Fruit fly (Drosophila melanogaster) whole organism, embryonic: ENCODE data around the gene goe.

Experiments used
- ATbp ChIP-seq: fragments of 200-800 bp; sonication (Bioruptor generic); optimal IDR thresholded peaks from 2 replicates; lab custom pipeline; 2017; ENCODE audit warnings: missing biosample characterization, mild to moderate bottlenecking, missing genetic modification characterization, missing genetic modification reagents
- Asciz ChIP-seq: fragments of 200-800 bp; sonication (Bioruptor generic); optimal IDR thresholded peaks from 2 replicates; lab custom pipeline; 2017; ENCODE audit warnings: missing biosample characterization, mild to moderate bottlenecking, missing genetic modification characterization, missing genetic modification reagents
- B-H2 ChIP-seq: fragments of 200-800 bp; sonication (Bioruptor generic); optimal IDR thresholded peaks from 2 replicates; lab custom pipeline; 2018; ENCODE audit warnings: missing biosample characterization, mild to moderate bottlenecking, missing genetic modification characterization
- CG10321 ChIP-seq: fragments of 200-800 bp; sonication (Bioruptor generic); IDR thresholded peaks from 2 replicates; pipeline ENCODE4 v1.3.6; 2022; ENCODE audit warnings: missing biosample characterization, missing genetic modification characterization
- CG10565 ChIP-seq: fragments of 200-800 bp; sonication (Bioruptor generic); optimal IDR thresholded peaks from 3 replicates; lab custom pipeline; 2016; ENCODE audit warnings: missing biosample characterization, mild to moderate bottlenecking, missing genetic modification characterization
- CG11456 ChIP-seq: fragments of 200-800 bp; sonication (Bioruptor generic); IDR thresholded peaks from 3 replicates; pipeline ENCODE4 v1.3.6; 2022; ENCODE audit warnings: missing biosample characterization, missing genetic modification characterization
- CG12769 ChIP-seq: fragments of 200-800 bp; sonication (Bioruptor generic); optimal IDR thresholded peaks from 2 replicates; lab custom pipeline; 2019; ENCODE audit warnings: missing biosample characterization, mild to moderate bottlenecking, missing genetic modification characterization, moderate library complexity
- CG12942 ChIP-seq: fragments of 200-800 bp; sonication (Bioruptor generic); optimal IDR thresholded peaks from 3 replicates; lab custom pipeline; 2016; ENCODE audit warnings: missing biosample characterization, missing genetic modification characterization
- CG13296 ChIP-seq: fragments of 200-800 bp; sonication (Bioruptor generic); optimal IDR thresholded peaks from 3 replicates; lab custom pipeline; 2018; ENCODE audit warnings: missing biosample characterization, mild to moderate bottlenecking, missing genetic modification characterization
- CG14014 ChIP-seq: fragments of 200-800 bp; sonication (Bioruptor generic); IDR thresholded peaks from 2 replicates; pipeline ENCODE4 v1.3.6; 2022; ENCODE audit warnings: missing biosample characterization, missing genetic modification characterization
- CG15601 ChIP-seq: fragments of 200-800 bp; sonication (Bioruptor generic); optimal IDR thresholded peaks from 3 replicates; lab custom pipeline; 2019; ENCODE audit warnings: missing biosample characterization, mild to moderate bottlenecking, missing genetic modification characterization, moderate library complexity
- CG17359 ChIP-seq: fragments of 200-800 bp; sonication (Bioruptor generic); optimal IDR thresholded peaks from 3 replicates; lab custom pipeline; 2018; ENCODE audit warnings: missing biosample characterization, mild to moderate bottlenecking, missing genetic modification characterization, moderate library complexity
- CG17829 ChIP-seq: fragments of 200-800 bp; optimal IDR thresholded peaks from 2 replicates; lab custom pipeline; 2019; ENCODE audit warnings: missing biosample characterization, mild to moderate bottlenecking, missing genetic modification characterization, moderate library complexity
- CG18262 ChIP-seq: fragments of 200-800 bp; optimal IDR thresholded peaks from 3 replicates; lab custom pipeline; 2019; ENCODE audit warnings: missing biosample characterization, mild to moderate bottlenecking, missing genetic modification characterization, moderate library complexity
- CG2202 ChIP-seq: fragments of 200-800 bp; sonication (Bioruptor generic); optimal IDR thresholded peaks from 2 replicates; lab custom pipeline; 2018; ENCODE audit warnings: missing biosample characterization, mild to moderate bottlenecking, missing genetic modification characterization
- CG31388 ChIP-seq: fragments of 200-800 bp; sonication (Bioruptor generic); optimal IDR thresholded peaks from 2 replicates; lab custom pipeline; 2016; ENCODE audit warnings: missing biosample characterization, missing genetic modification characterization
- CG33557 ChIP-seq: fragments of 200-800 bp; sonication (Bioruptor generic); optimal IDR thresholded peaks from 2 replicates; lab custom pipeline; 2019; ENCODE audit warnings: missing biosample characterization, mild to moderate bottlenecking, missing genetic modification characterization, moderate library complexity
- CG3726 ChIP-seq: fragments of 200-800 bp; sonication (Bioruptor generic); IDR thresholded peaks from 3 replicates; pipeline ENCODE4, ENCODE4 v1.3.6; 2022; ENCODE audit warnings: missing biosample characterization, missing genetic modification characterization
- CG4820 ChIP-seq: fragments of 200-800 bp; sonication (Bioruptor generic); optimal IDR thresholded peaks from 3 replicates; lab custom pipeline; 2016; ENCODE audit warnings: missing biosample characterization, missing genetic modification characterization
- CG6765 ChIP-seq: fragments of 200-800 bp; sonication (Bioruptor generic); optimal IDR thresholded peaks from 3 replicates; lab custom pipeline; 2017; ENCODE audit warnings: missing biosample characterization, mild to moderate bottlenecking, missing genetic modification characterization
- CG7839 ChIP-seq: fragments of 200-800 bp; sonication (Bioruptor generic); optimal IDR thresholded peaks from 3 replicates; lab custom pipeline; 2018; ENCODE audit warnings: missing biosample characterization, mild to moderate bottlenecking, missing genetic modification characterization, moderate library complexity
- CG8388 ChIP-seq: fragments of 200-800 bp; sonication (Bioruptor generic); optimal IDR thresholded peaks from 2 replicates; lab custom pipeline; 2019; ENCODE audit warnings: missing biosample characterization, mild to moderate bottlenecking, missing genetic modification characterization, moderate library complexity
- CG8765 ChIP-seq: fragments of 200-800 bp; sonication (Bioruptor generic); IDR thresholded peaks from 2 replicates; pipeline ENCODE4 v1.3.6; 2022; ENCODE audit warnings: missing biosample characterization, missing genetic modification characterization
- D ChIP-seq, 2 experiments: fragments of 200-800 bp in 1 of 2; fragments of >200 bp in 1 of 2; sonication (Bioruptor generic) in 1 of 2; optimal IDR thresholded peaks; 2 replicates in 1 of 2; 3 replicates in 1 of 2; lab custom pipeline; 2017; ENCODE audit warnings: mild to moderate bottlenecking in 1 of 2, missing biosample characterization in 1 of 2, missing genetic modification characterization in 1 of 2, missing genetic modification reagents in 1 of 2
- D19B ChIP-seq: fragments of 200-800 bp; sonication (Bioruptor generic); optimal IDR thresholded peaks from 2 replicates; lab custom pipeline; 2017; ENCODE audit warnings: missing biosample characterization, mild to moderate bottlenecking, missing genetic modification characterization
- Dip3 ChIP-seq: fragments of 200-800 bp; sonication (Bioruptor generic); optimal IDR thresholded peaks from 3 replicates; lab custom pipeline; 2016; ENCODE audit warnings: missing biosample characterization, missing genetic modification characterization
- Dref ChIP-seq: fragments of 200-800 bp; sonication (Bioruptor generic); IDR thresholded peaks from 2 replicates; pipeline ENCODE4 v1.3.6; 2022; ENCODE audit warnings: missing biosample characterization, missing genetic modification characterization
- E2f2 ChIP-seq: fragments of 200-800 bp; sonication (Bioruptor generic); IDR thresholded peaks from 2 replicates; pipeline ENCODE4 v1.3.6; 2022; ENCODE audit warnings: missing biosample characterization, missing genetic modification characterization
- Elba2 ChIP-seq: fragments of 200-800 bp; sonication (Bioruptor generic); optimal IDR thresholded peaks from 3 replicates; lab custom pipeline; 2016; ENCODE audit warnings: missing biosample characterization, missing genetic modification characterization
- Fer1 ChIP-seq: fragments of 200-800 bp; sonication (Bioruptor generic); optimal IDR thresholded peaks from 2 replicates; lab custom pipeline; 2017; ENCODE audit warnings: missing biosample characterization, mild to moderate bottlenecking, missing genetic modification characterization
- Poxn ChIP-seq: fragments of 200-800 bp; sonication (Bioruptor generic); IDR thresholded peaks from 2 replicates; pipeline ENCODE4 v1.3.6; 2022; ENCODE audit warnings: missing biosample characterization, missing genetic modification characterization
- Sox102F ChIP-seq: fragments of 200-800 bp; sonication (Bioruptor generic); optimal IDR thresholded peaks from 2 replicates; lab custom pipeline; 2018; ENCODE audit warnings: missing biosample characterization, mild to moderate bottlenecking, missing genetic modification characterization, moderate library complexity
- Sry-δ ChIP-seq: fragments of 200-800 bp; sonication (Bioruptor generic); optimal IDR thresholded peaks from 2 replicates; lab custom pipeline; 2016; ENCODE audit warnings: missing biosample characterization, missing genetic modification characterization
- Trl ChIP-seq, 3 experiments: fragments of >200 bp in 2 of 3; fragments of 200-800 bp in 1 of 3; sonication (Bioruptor generic) in 1 of 3; optimal IDR thresholded peaks; 2 replicates in 1 of 3; 3 replicates in 2 of 3; lab custom pipeline; 2016 to 2017; ENCODE audit warnings: missing biosample characterization in 1 of 3, missing genetic modification characterization in 1 of 3
- crp ChIP-seq, 2 experiments: fragments of 200-800 bp; sonication (Bioruptor generic); optimal IDR thresholded peaks; 2 replicates in 1 of 2; 3 replicates in 1 of 2; lab custom pipeline; 2017; ENCODE audit warnings: missing biosample characterization in 2 of 2, missing genetic modification characterization in 2 of 2, mild to moderate bottlenecking in 1 of 2, moderate library complexity in 1 of 2
- fd3F ChIP-seq: fragments of 200-800 bp; sonication (Bioruptor generic); optimal IDR thresholded peaks from 2 replicates; lab custom pipeline; 2018; ENCODE audit warnings: missing biosample characterization, mild to moderate bottlenecking, missing genetic modification characterization, moderate library complexity
- ftz-f1 ChIP-seq: fragments of 200-800 bp; sonication (Bioruptor generic); optimal IDR thresholded peaks from 2 replicates; lab custom pipeline; 2016; ENCODE audit warnings: missing biosample characterization, missing genetic modification characterization
- gcm ChIP-seq: fragments of 200-800 bp; sonication (Bioruptor generic); optimal IDR thresholded peaks from 2 replicates; lab custom pipeline; 2019; ENCODE audit warnings: missing biosample characterization, mild to moderate bottlenecking, missing genetic modification characterization, moderate library complexity
- grau ChIP-seq: fragments of 200-800 bp; optimal IDR thresholded peaks from 3 replicates; lab custom pipeline; 2019; ENCODE audit warnings: missing biosample characterization, mild to moderate bottlenecking, missing genetic modification characterization, moderate library complexity
- h ChIP-seq: fragments of >200 bp; optimal IDR thresholded peaks from 2 replicates; lab custom pipeline; 2017
- insv ChIP-seq, 2 experiments: fragments of 200-800 bp; sonication (Bioruptor generic); optimal IDR thresholded peaks; 3 replicates each; lab custom pipeline; 2016 to 2018; ENCODE audit warnings: missing biosample characterization in 2 of 2, missing genetic modification characterization in 2 of 2
- ken ChIP-seq: fragments of 200-800 bp; sonication (Bioruptor generic); IDR thresholded peaks from 3 replicates; pipeline ENCODE4 v1.3.6; 2022; ENCODE audit warnings: missing biosample characterization, missing genetic modification characterization
- lab ChIP-seq: fragments of 200-800 bp; sonication (Bioruptor generic); optimal IDR thresholded peaks from 3 replicates; lab custom pipeline; 2017; ENCODE audit warnings: missing biosample characterization, missing genetic modification characterization, mild to moderate bottlenecking, moderate library complexity, missing genetic modification reagents
- lilli ChIP-seq: fragments of 200-800 bp; sonication (Bioruptor generic); optimal IDR thresholded peaks from 3 replicates; lab custom pipeline; 2016; ENCODE audit warnings: missing biosample characterization, missing genetic modification characterization
- maf-S ChIP-seq: fragments of 200-800 bp; sonication (Bioruptor generic); optimal IDR thresholded peaks from 2 replicates; lab custom pipeline; 2016; ENCODE audit warnings: missing biosample characterization, missing genetic modification characterization
- sima ChIP-seq: fragments of 200-800 bp; sonication (Bioruptor generic); optimal IDR thresholded peaks from 2 replicates; lab custom pipeline; 2016; ENCODE audit warnings: missing biosample characterization, missing genetic modification characterization
- slbo ChIP-seq: fragments of 200-800 bp; sonication (Bioruptor generic); IDR thresholded peaks from 2 replicates; pipeline ENCODE4 v1.3.6; 2022; ENCODE audit warnings: missing biosample characterization, missing genetic modification characterization
- ssp ChIP-seq: fragments of 200-800 bp; sonication (Bioruptor generic); IDR thresholded peaks from 2 replicates; pipeline ENCODE4 v1.3.6; 2022; ENCODE audit warnings: missing biosample characterization, missing genetic modification characterization
- stwl ChIP-seq: fragments of 200-800 bp; sonication (Bioruptor generic); optimal IDR thresholded peaks from 3 replicates; lab custom pipeline; 2018; ENCODE audit warnings: missing biosample characterization, mild to moderate bottlenecking, missing genetic modification characterization, moderate library complexity
- vfl ChIP-seq: fragments of 200-800 bp; sonication (Bioruptor generic); optimal IDR thresholded peaks from 2 replicates; lab custom pipeline; 2016; ENCODE audit warnings: missing biosample characterization, missing genetic modification characterization
- zfh2 ChIP-seq: fragments of 200-800 bp; sonication (Bioruptor generic); optimal IDR thresholded peaks from 2 replicates; lab custom pipeline; 2016; ENCODE audit warnings: missing biosample characterization, missing genetic modification characterization

The goe gene

dm6 chrX:16768770-16769169, 17.1 kb upstream of the goe start (continued):
- no peak for TF ChIP-seq fd3F (GFP tag; lab: Kevin White, UChicago)
- no peak for TF ChIP-seq ftz-f1
- TF ChIP-seq Dip3 (GFP tag; lab: Kevin White, UChicago), result no peak
- TF ChIP-seq D (optimal IDR thresholded peaks at IDR 0.05; lab: Kevin White, UChicago), result no peak
- no peak for TF ChIP-seq D (GFP tag; optimal IDR thresholded peaks at IDR 0.05; lab: Kevin White, UChicago)
- TF ChIP-seq CG31388 (GFP tag; lab: Kevin White, UChicago), result no peak
- peak; percentile 24 for TF ChIP-seq Sox102F (GFP tag; lab: Kevin White, UChicago)
- peak; percentile 37 for TF ChIP-seq CG17829
- no peak for TF ChIP-seq CG4820 (GFP tag; lab: Kevin White, UChicago)
- no peak for TF ChIP-seq vfl
- no peak for TF ChIP-seq CG10565 (GFP tag; lab: Kevin White, UChicago)
- peak; percentile 51 for TF ChIP-seq CG18262 (tag; lab: Kevin White, UChicago)
- no peak for TF ChIP-seq CG6765 (GFP tag; lab: Kevin White, UChicago)
- TF ChIP-seq Fer1, result peak; percentile 11
- no peak for TF ChIP-seq Poxn
- no peak for TF ChIP-seq E2f2 (GFP tag; lab: Robert Waterston, UW)
- no peak for TF ChIP-seq CG11456 (GFP tag; lab: Robert Waterston, UW)
- TF ChIP-seq CG12769 (tag; lab: Kevin White, UChicago), result no peak
- no peak for TF ChIP-seq CG8765 (GFP tag; lab: Robert Waterston, UW)
- TF ChIP-seq gcm (GFP tag; lab: Kevin White, UChicago), result no peak
- TF ChIP-seq CG17359 (tag; lab: Kevin White, UChicago), result peak; percentile 12
- no peak for TF ChIP-seq CG12942 (GFP tag; lab: Kevin White, UChicago)
- TF ChIP-seq slbo, result no peak
- TF ChIP-seq Asciz (GFP tag; lab: Kevin White, UChicago), result no peak
- no peak for TF ChIP-seq CG2202
- TF ChIP-seq ATbp (GFP tag; lab: Kevin White, UChicago), result peak; percentile 14
- no peak for TF ChIP-seq CG3726 (GFP tag; lab: Robert Waterston, UW)
- no peak for TF ChIP-seq h
- peak; percentile 20 for TF ChIP-seq lab (GFP tag; lab: Kevin White, UChicago)
- TF ChIP-seq maf-S, result no peak
- TF ChIP-seq lilli (GFP tag; lab: Kevin White, UChicago), result no peak
- no peak for TF ChIP-seq Dref
- peak; percentile 56 for TF ChIP-seq CG7839 (tag; lab: Kevin White, UChicago)
- TF ChIP-seq CG10321 (GFP tag; lab: Robert Waterston, UW), result no peak
- TF ChIP-seq crp (GFP tag; optimal IDR thresholded peaks at IDR 0.05; lab: Kevin White, UChicago), result no peak
- TF ChIP-seq D19B, result no peak
- TF ChIP-seq CG8388, result peak; percentile 10
- TF ChIP-seq Sry-δ (GFP tag; lab: Kevin White, UChicago), result no peak
- TF ChIP-seq CG33557 (GFP tag; lab: Kevin White, UChicago), result no peak
- TF ChIP-seq Elba2 (GFP tag; lab: Kevin White, UChicago), result no peak
- TF ChIP-seq sima, result no peak
- no peak for TF ChIP-seq Trl (optimal IDR thresholded peaks at IDR 0.05; lab: Kevin White, UChicago)
- no peak for TF ChIP-seq Trl (GFP tag; optimal IDR thresholded peaks at IDR 0.05; lab: Kevin White, UChicago)
- no peak for TF ChIP-seq CG14014
- peak; percentile 52 for TF ChIP-seq CG15601 (tag; lab: Kevin White, UChicago)
- no peak for TF ChIP-seq B-H2 (GFP tag; lab: Kevin White, UChicago)
- TF ChIP-seq ssp (GFP tag; lab: Robert Waterston, UW), result no peak
- no peak for TF ChIP-seq insv (GFP tag; optimal IDR thresholded peaks at IDR 0.05; lab: Kevin White, UChicago)
- peak; percentile 18 for TF ChIP-seq CG13296
- no peak for TF ChIP-seq ken (GFP tag; lab: Robert Waterston, UW)
- TF ChIP-seq grau, result peak; percentile 33
- TF ChIP-seq zfh2 (GFP tag; lab: Kevin White, UChicago), result no peak
- no peak for TF ChIP-seq stwl (tag; lab: Kevin White, UChicago)
